Worm (Caenorhabditis elegans): ENCODE results near the gene str-116.

DNA sequence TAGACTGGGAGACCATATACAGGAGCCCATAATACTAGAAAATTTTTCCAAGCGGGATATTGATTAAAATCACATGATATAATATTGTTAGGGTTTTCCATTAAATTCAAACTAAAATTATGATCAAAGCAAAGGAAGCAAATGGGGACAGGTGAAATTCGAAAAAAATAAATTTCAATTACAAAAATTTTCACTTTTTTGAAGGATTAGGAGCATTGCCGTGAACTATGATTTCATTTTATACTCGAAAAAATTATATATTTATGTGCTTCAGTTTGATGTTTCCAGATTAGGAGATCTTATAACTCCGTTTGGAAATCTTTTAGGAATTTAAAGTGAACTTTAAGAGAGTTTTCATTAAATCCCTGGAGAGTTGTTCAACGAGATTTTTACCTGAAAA, 6.2 kb upstream of the str-116 start, which contains the start of gene F07B10.7:
- no peak for TF ChIP-seq lin-13 (tag; optimal IDR thresholded peaks at IDR 0.05)
- TF ChIP-seq tbx-8 (GFP tag; optimal IDR thresholded peaks at IDR 0.05), result no peak
- no peak for TF ChIP-seq sem-2 (GFP tag; optimal IDR thresholded peaks at IDR 0.05)
